Worm (Caenorhabditis elegans) whole organism, L2 larva: Measurements from ENCODE around the gene srt-23.
A peak's percentile ranks its signal among the peaks of the same experiment; 100 is the strongest.

Experiments
- C34F6.9 ChIP-seq: fragments of 150-350 bp; optimal IDR thresholded peaks from 2 replicates; lab custom pipeline; 2014; ENCODE audit warnings: missing biosample characterization, missing genetic modification characterization
- R02D3.7 ChIP-seq: fragments of 150-350 bp; optimal IDR thresholded peaks from 2 replicates; lab custom pipeline; 2014; ENCODE audit warnings: missing biosample characterization, missing genetic modification characterization
- Y55F3AM.14 ChIP-seq: fragments of 200-800 bp; sonication (Bioruptor generic); optimal IDR thresholded peaks from 2 replicates; lab custom pipeline; 2018; ENCODE audit warnings: mild to moderate bottlenecking, missing genetic modification characterization, missing compliant biosample characterization
- ZK546.5 ChIP-seq: sonication (generic microtip); optimal IDR thresholded peaks from 2 replicates; lab custom pipeline; 2017; ENCODE audit warnings: missing biosample characterization, missing genetic modification characterization
- alr-1 ChIP-seq: fragments of 150-350 bp; optimal IDR thresholded peaks from 2 replicates; lab custom pipeline; 2014; ENCODE audit warnings: missing biosample characterization, missing genetic modification characterization
- ama-1 ChIP-seq: fragments of 150-350 bp; optimal IDR thresholded peaks from 2 replicates; lab custom pipeline; 2018; ENCODE audit warnings: inconsistent platforms
- blmp-1 ChIP-seq: sonication (generic microtip); optimal IDR thresholded peaks from 2 replicates; lab custom pipeline; 2017; ENCODE audit warnings: missing genetic modification characterization, mild to moderate bottlenecking, missing compliant biosample characterization, antibody characterized with exemption, moderate library complexity; ENCODE audit not compliant: insufficient read depth
- ceh-16 ChIP-seq: fragments of 150-350 bp; optimal IDR thresholded peaks from 2 replicates; lab custom pipeline; 2014; ENCODE audit warnings: missing biosample characterization, missing genetic modification characterization
- ceh-82 ChIP-seq: fragments of 150-350 bp; optimal IDR thresholded peaks from 2 replicates; lab custom pipeline; 2014; ENCODE audit warnings: missing biosample characterization, missing genetic modification characterization
- crh-2 ChIP-seq: sonication (generic microtip); optimal IDR thresholded peaks from 2 replicates; lab custom pipeline; 2017; ENCODE audit warnings: missing biosample characterization, missing genetic modification characterization
- dmd-4 ChIP-seq: sonication (generic microtip); optimal IDR thresholded peaks from 2 replicates; lab custom pipeline; 2017; ENCODE audit warnings: missing biosample characterization, missing genetic modification characterization
- fos-1 ChIP-seq: fragments of 150-350 bp; optimal IDR thresholded peaks from 2 replicates; lab custom pipeline; 2014; ENCODE audit warnings: missing biosample characterization, missing genetic modification characterization
- gmeb-1 ChIP-seq: fragments of 150-350 bp; optimal IDR thresholded peaks from 2 replicates; lab custom pipeline; 2014; ENCODE audit warnings: missing biosample characterization, missing genetic modification characterization
- lin-13 ChIP-seq: fragments of 150-350 bp; optimal IDR thresholded peaks from 2 replicates; lab custom pipeline; 2014; ENCODE audit warnings: missing biosample characterization, missing genetic modification reagents, missing genetic modification characterization
- mab-5 ChIP-seq: fragments of 150-350 bp; optimal IDR thresholded peaks from 2 replicates; lab custom pipeline; 2014; ENCODE audit warnings: missing biosample characterization, missing genetic modification characterization
- mbf-1 ChIP-seq: sonication (generic microtip); optimal IDR thresholded peaks from 2 replicates; lab custom pipeline; 2017; ENCODE audit warnings: missing biosample characterization, missing genetic modification characterization
- nhr-10 ChIP-seq: sonication (generic microtip); optimal IDR thresholded peaks from 2 replicates; lab custom pipeline; 2017; ENCODE audit warnings: missing biosample characterization, missing genetic modification characterization
- nhr-12 ChIP-seq: fragments of 150-350 bp; optimal IDR thresholded peaks from 2 replicates; lab custom pipeline; 2014; ENCODE audit warnings: missing biosample characterization, missing genetic modification characterization
- nhr-129 ChIP-seq: fragments of 150-350 bp; optimal IDR thresholded peaks from 2 replicates; lab custom pipeline; 2014; ENCODE audit warnings: missing biosample characterization, missing genetic modification characterization
- nhr-21 ChIP-seq: fragments of 150-350 bp; optimal IDR thresholded peaks from 2 replicates; lab custom pipeline; 2014; ENCODE audit warnings: missing biosample characterization, missing genetic modification characterization
- nhr-23 ChIP-seq: fragments of 150-350 bp; optimal IDR thresholded peaks from 2 replicates; lab custom pipeline; 2014; ENCODE audit warnings: missing biosample characterization, missing genetic modification reagents, missing genetic modification characterization
- nhr-25 ChIP-seq: fragments of 150-350 bp; sonication (generic microtip); optimal IDR thresholded peaks from 3 replicates; lab custom pipeline; 2014; ENCODE audit warnings: missing biosample characterization, missing genetic modification characterization
- nhr-6 ChIP-seq: fragments of 150-350 bp; optimal IDR thresholded peaks from 2 replicates; lab custom pipeline; 2014; ENCODE audit warnings: missing biosample characterization, missing genetic modification characterization
- nhr-77 ChIP-seq: fragments of 150-350 bp; optimal IDR thresholded peaks from 2 replicates; lab custom pipeline; 2014; ENCODE audit warnings: missing biosample characterization, missing genetic modification characterization
- peb-1 ChIP-seq: fragments of 150-350 bp; optimal IDR thresholded peaks from 2 replicates; lab custom pipeline; 2014; ENCODE audit warnings: missing biosample characterization, missing genetic modification characterization
- sma-3 ChIP-seq: sonication (generic microtip); optimal IDR thresholded peaks from 2 replicates; lab custom pipeline; 2016; ENCODE audit warnings: missing genetic modification reagents, missing genetic modification characterization, missing compliant biosample characterization
- sma-9 ChIP-seq, 2 experiments: fragments of 150-350 bp in 1 of 2; sonication (generic microtip) in 1 of 2; optimal IDR thresholded peaks; 2 replicates each; lab custom pipeline; 2014 to 2016; ENCODE audit warnings: missing genetic modification characterization in 2 of 2, mild to moderate bottlenecking in 1 of 2, missing biosample characterization in 1 of 2, missing compliant biosample characterization in 1 of 2, missing genetic modification reagents in 1 of 2, moderate library complexity in 1 of 2
- unc-39 ChIP-seq: fragments of 150-350 bp; optimal IDR thresholded peaks from 2 replicates; lab custom pipeline; 2014; ENCODE audit warnings: missing biosample characterization, missing genetic modification characterization
- unc-55 ChIP-seq: fragments of 150-350 bp; sonication (generic microtip); optimal IDR thresholded peaks from 3 replicates; lab custom pipeline; 2014; ENCODE audit warnings: missing biosample characterization, missing genetic modification reagents, missing genetic modification characterization
- zag-1 ChIP-seq: fragments of 150-350 bp; optimal IDR thresholded peaks from 2 replicates; lab custom pipeline; 2014; ENCODE audit warnings: missing biosample characterization, missing genetic modification characterization
- ztf-1 ChIP-seq: fragments of 200-800 bp; sonication (Bioruptor generic); conservative IDR thresholded peaks from 2 replicates; pipeline ENCODE4 v1.3.6; 2022; ENCODE audit warnings: missing genetic modification characterization, missing compliant biosample characterization
- ztf-4 ChIP-seq: fragments of 150-350 bp; optimal IDR thresholded peaks from 2 replicates; lab custom pipeline; 2014; ENCODE audit warnings: missing biosample characterization, missing genetic modification characterization

Gene srt-23

ce11 chrIV:760267-760666 is 3.7 kb downstream of the srt-23 start, which contains the start of gene gst-40:
TSS of gene gst-40 (plus strand) at chrIV:760502.
- TF ChIP-seq unc-55 (GFP tag; lab: Kevin White, UChicago) (peak; percentile 23), ceh-82 (no peak)

- TF ChIP-seq crh-2 (tag; lab: Kevin White, UChicago) (peak; percentile 19), ZK546.5 (tag; lab: Kevin White, UChicago) (no peak), ama-1 (peak; percentile 80), sma-3 (GFP tag; lab: Kevin White, UChicago) (peak; percentile 78), sma-9 (GFP tag; optimal IDR thresholded peaks at IDR 0.05; lab: Kevin White, UChicago) (peak; percentile 13), sma-9 (tag; optimal IDR thresholded peaks at IDR 0.05; lab: Kevin White, UChicago) (no peak), nhr-21 (tag; lab: Kevin White, UChicago) (peak; percentile 26), ztf-1 (GFP tag; lab: Robert Waterston, UW) (no peak)
These were observed 5.5 kb downstream of the srt-23 start for ce11 chrIV:762016-762459.

ce11 chrIV:762486-763376 is 6.2 kb downstream of the srt-23 start:
- no peak for TF ChIP-seq blmp-1 (tag; lab: Kevin White, UChicago)
- TF ChIP-seq peb-1 (tag; lab: Kevin White, UChicago) = no peak
- TF ChIP-seq nhr-10 = no peak
- no peak for TF ChIP-seq sma-3 (GFP tag; lab: Kevin White, UChicago)
- TF ChIP-seq dmd-4 (tag; lab: Kevin White, UChicago) = no peak
- TF ChIP-seq unc-39 (tag; lab: Kevin White, UChicago) = no peak
- TF ChIP-seq C34F6.9 (tag; lab: Kevin White, UChicago) = no peak
- no peak for TF ChIP-seq ama-1
- no peak for TF ChIP-seq nhr-12 (tag; lab: Kevin White, UChicago)
- no peak for TF ChIP-seq mab-5
- TF ChIP-seq nhr-23 (tag; lab: Kevin White, UChicago) = no peak
- no peak for TF ChIP-seq zag-1
- no peak for TF ChIP-seq ceh-16 (tag; lab: Kevin White, UChicago)
- TF ChIP-seq nhr-6 (tag; lab: Kevin White, UChicago) = no peak
- no peak for TF ChIP-seq lin-13 (GFP tag; lab: Kevin White, UChicago)
- no peak for TF ChIP-seq mbf-1 (tag; lab: Kevin White, UChicago)
- TF ChIP-seq Y55F3AM.14 (GFP tag; lab: Kevin White, UChicago) = no peak
- TF ChIP-seq nhr-77 (tag; lab: Kevin White, UChicago) = no peak
- TF ChIP-seq unc-55 (GFP tag; lab: Kevin White, UChicago) = no peak
- no peak for TF ChIP-seq ztf-4

ce11 chrIV:763377-764063 is 7.0 kb downstream of the srt-23 start, which contains the start of gene col-103:
TSS of gene col-103 (minus strand) at chrIV:763678.
- TF ChIP-seq nhr-21 (tag; lab: Kevin White, UChicago) = peak; percentile 17
- no peak for TF ChIP-seq nhr-12 (tag; lab: Kevin White, UChicago)
- no peak for TF ChIP-seq lin-13 (GFP tag; lab: Kevin White, UChicago)
- peak; percentile 93 for TF ChIP-seq ama-1
- no peak for TF ChIP-seq C34F6.9 (tag; lab: Kevin White, UChicago)
- peak; percentile 54 for TF ChIP-seq nhr-129
- no peak for TF ChIP-seq ztf-1 (GFP tag; lab: Robert Waterston, UW)
- TF ChIP-seq fos-1 (tag; lab: Kevin White, UChicago) = peak; percentile 22
- TF ChIP-seq R02D3.7 (tag; lab: Kevin White, UChicago) = no peak
- peak; percentile 45 for TF ChIP-seq nhr-25 (tag; lab: Kevin White, UChicago)
- TF ChIP-seq mab-5 = no peak
- peak; percentile 34 for TF ChIP-seq gmeb-1 (tag; lab: Kevin White, UChicago)
- TF ChIP-seq peb-1 (tag; lab: Kevin White, UChicago) = no peak
- TF ChIP-seq ceh-16 (tag; lab: Kevin White, UChicago) = peak; percentile 11
- TF ChIP-seq sma-3 (GFP tag; lab: Kevin White, UChicago) = peak; percentile 48
- no peak for TF ChIP-seq alr-1 (tag; lab: Kevin White, UChicago)
